Worm (Caenorhabditis elegans): ENCODE measurements around the gene der-2.

der-2 gene

ce11 chrIII:7179538-7180301, 43.2 kb downstream of the der-2 start, which contains the start of the genes rps-14 and rpl-36 (continued):
- TF ChIP-seq mes-4 (tag; optimal IDR thresholded peaks at IDR 0.05) (no peak), snpc-3.4 (tag; optimal IDR thresholded peaks at IDR 0.05) (peak; percentile 70), pbrm-1 (GFP tag; IDR thresholded peaks at IDR 0.05) (peak; percentile 69), egl-18 (GFP tag; IDR thresholded peaks at IDR 0.05) (no peak), lin-54 (GFP tag; optimal IDR thresholded peaks at IDR 0.05) (peak; percentile 81), lsl-1 (GFP tag; optimal IDR thresholded peaks at IDR 0.05) (peak; percentile 13), sdz-38 (tag; optimal IDR thresholded peaks at IDR 0.05) (no peak), attf-5 (GFP tag; optimal IDR thresholded peaks at IDR 0.05) (peak; percentile 60), ztf-28 (GFP tag; IDR thresholded peaks at IDR 0.05) (no peak), F49E8.2 (tag; optimal IDR thresholded peaks at IDR 0.05; ENCODE audit: insufficient read depth) (peak; percentile 26), tlf-1 (GFP tag; optimal IDR thresholded peaks at IDR 0.05) (peak; percentile 82), unc-130 (GFP tag; optimal IDR thresholded peaks at IDR 0.05) (no peak), C17E4.6 (GFP tag; IDR thresholded peaks at IDR 0.05) (no peak), snpc-4 (GFP tag; optimal IDR thresholded peaks at IDR 0.05) (no peak), snpc-4 (tag; optimal IDR thresholded peaks at IDR 0.05) (peak; percentile 47 to 73 (median 57)), sptf-2 (GFP tag; optimal IDR thresholded peaks at IDR 0.05) (no peak), K12H6.12 (tag; optimal IDR thresholded peaks at IDR 0.05) (peak; percentile 47), D2030.7 (GFP tag; IDR thresholded peaks at IDR 0.05) (peak; percentile 71), dox-1 (GFP tag; IDR thresholded peaks at IDR 0.05) (peak; percentile 41; the same call in 1 of the 2 replicates), madf-3 (GFP tag; IDR thresholded peaks at IDR 0.05) (peak; percentile 88), akir-1 (GFP tag; optimal IDR thresholded peaks at IDR 0.05) (no peak), rcor-1 (GFP tag; IDR thresholded peaks at IDR 0.05) (peak; percentile 34; the same call in 1 of the 2 replicates)

ce11 chrIII:7178497-7178896, 44.4 kb downstream of the der-2 start:
- TF ChIP-seq let-526 (GFP tag; IDR thresholded peaks at IDR 0.05) (no peak), D2030.7 (GFP tag; IDR thresholded peaks at IDR 0.05) (0 out of 2 replicates have a peak, but pooled peaks have one; percentile 36), F10E7.11 (tag; optimal IDR thresholded peaks at IDR 0.05) (no peak), F23B12.7 (tag; optimal IDR thresholded peaks at IDR 0.05; ENCODE audit: insufficient read depth) (no peak), hlh-26 (GFP tag; conservative IDR thresholded peaks at IDR 0.05) (no peak), B0019.2 (GFP tag; conservative IDR thresholded peaks at IDR 0.05) (no peak), B0261.1 (tag; optimal IDR thresholded peaks at IDR 0.05) (no peak), nhr-80 (tag; optimal IDR thresholded peaks at IDR 0.05) (no peak), rcor-1 (GFP tag; IDR thresholded peaks at IDR 0.05) (no peak), aptf-2 (GFP tag; conservative IDR thresholded peaks at IDR 0.05) (no peak), Y95B8A.8 (GFP tag; IDR thresholded peaks at IDR 0.05) (peak; percentile 54; the same call in 1 of the 2 replicates), madf-6 (GFP tag; IDR thresholded peaks at IDR 0.05) (peak; percentile 72), lin-54 (GFP tag; optimal IDR thresholded peaks at IDR 0.05) (peak; percentile 57), nfyb-1 (GFP tag; IDR thresholded peaks at IDR 0.05) (peak; percentile 50; the same call in 1 of the 2 replicates), efl-1 (GFP tag; optimal IDR thresholded peaks at IDR 0.05) (no peak), C06A6.2 (GFP tag; conservative IDR thresholded peaks at IDR 0.05) (no peak), B0035.1 (tag; optimal IDR thresholded peaks at IDR 0.05) (no peak), nhr-179 (tag; optimal IDR thresholded peaks at IDR 0.05) (no peak), ceh-79 (tag; optimal IDR thresholded peaks at IDR 0.05) (no peak), egl-18 (GFP tag; IDR thresholded peaks at IDR 0.05) (no peak), Y79H2A.3 (GFP tag; conservative IDR thresholded peaks at IDR 0.05) (no peak), ama-1 (optimal IDR thresholded peaks at IDR 0.05) (no peak), ama-1 (GFP tag; optimal IDR thresholded peaks at IDR 0.05) (no peak), nhr-90 (tag; optimal IDR thresholded peaks at IDR 0.05) (no peak), madf-10 (tag; optimal IDR thresholded peaks at IDR 0.05) (no peak), ceh-91 (GFP tag; IDR thresholded peaks at IDR 0.05) (no peak), lin-26 (GFP tag; IDR thresholded peaks at IDR 0.05) (peak; percentile 78), F22D6.2 (tag; optimal IDR thresholded peaks at IDR 0.05) (no peak), Y53G8AR.9 (GFP tag; conservative IDR thresholded peaks at IDR 0.05) (0 out of 2 replicates have a peak, but pooled peaks have one; percentile 53), pbrm-1 (GFP tag; IDR thresholded peaks at IDR 0.05) (peak; percentile 51; the same call in 1 of the 2 replicates)
